Fruit fly (Drosophila melanogaster): ENCODE data around the gene CG12155.

The CG12155 gene

dm6 chrX:7699584-7700238 is 28.8 kb upstream of the CG12155 start:
- TF ChIP-seq bab1 (GFP tag; optimal IDR thresholded peaks at IDR 0.05) (no peak), tj (GFP tag; optimal IDR thresholded peaks at IDR 0.05) (peak; percentile 62), Mnt (GFP tag; optimal IDR thresholded peaks at IDR 0.05) (peak; percentile 36), cic (GFP tag; optimal IDR thresholded peaks at IDR 0.05) (peak; percentile 62), cnc (optimal IDR thresholded peaks at IDR 0.05) (no peak), ovo (GFP tag; optimal IDR thresholded peaks at IDR 0.05) (peak; percentile 29), kay (GFP tag; ENCODE audit: borderline replicate concordance) (peak; percentile 93)

dm6 chrX:7700239-7700793 is 28.2 kb upstream of the CG12155 start:
- peak; percentile 84 for TF ChIP-seq toe (GFP tag; optimal IDR thresholded peaks at IDR 0.05)
- TF ChIP-seq CG33017 (tag; optimal IDR thresholded peaks at IDR 0.05): peak; percentile 89
- peak; percentile 84 for TF ChIP-seq CG7045 (GFP tag; optimal IDR thresholded peaks at IDR 0.05)
- peak; percentile 91 for TF ChIP-seq CG12768 (GFP tag; optimal IDR thresholded peaks at IDR 0.05)
- peak; percentile 90 for TF ChIP-seq CG1620 (GFP tag; optimal IDR thresholded peaks at IDR 0.05)
- peak; percentile 83 for TF ChIP-seq Clk (GFP tag; optimal IDR thresholded peaks at IDR 0.05)
- TF ChIP-seq ovo (GFP tag; optimal IDR thresholded peaks at IDR 0.05): peak; percentile 12
- peak; percentile 81 for TF ChIP-seq Mnt (GFP tag; optimal IDR thresholded peaks at IDR 0.05)
- peak; percentile 84 for TF ChIP-seq pad (GFP tag; optimal IDR thresholded peaks at IDR 0.05)
- peak; percentile 74 for TF ChIP-seq tj (GFP tag; optimal IDR thresholded peaks at IDR 0.05)
- TF ChIP-seq cic (GFP tag; optimal IDR thresholded peaks at IDR 0.05): peak; percentile 48
- TF ChIP-seq bab1 (GFP tag; optimal IDR thresholded peaks at IDR 0.05): peak; percentile 87
- peak; percentile 86 for TF ChIP-seq Crg-1 (GFP tag; optimal IDR thresholded peaks at IDR 0.05)
- TF ChIP-seq cnc (optimal IDR thresholded peaks at IDR 0.05): no peak
- TF ChIP-seq CG11617 (GFP tag; optimal IDR thresholded peaks at IDR 0.05): peak; percentile 52
- no peak for TF ChIP-seq kay (GFP tag; ENCODE audit: borderline replicate concordance)
- peak; percentile 95 for TF ChIP-seq CG7101 (tag; optimal IDR thresholded peaks at IDR 0.05)
- TF ChIP-seq Hr96 (GFP tag; optimal IDR thresholded peaks at IDR 0.05): peak; percentile 82
- TF ChIP-seq CG14711 (tag; optimal IDR thresholded peaks at IDR 0.05): peak; percentile 90
- TF ChIP-seq CG5204 (GFP tag; optimal IDR thresholded peaks at IDR 0.05): peak; percentile 91

dm6 chrX:7701282-7702078 is 27.1 kb upstream of the CG12155 start:
- TF ChIP-seq CG14711 (tag; optimal IDR thresholded peaks at IDR 0.05) (peak; percentile 40), tj (GFP tag; optimal IDR thresholded peaks at IDR 0.05) (peak; percentile 26), toe (GFP tag; optimal IDR thresholded peaks at IDR 0.05) (no peak), cnc (optimal IDR thresholded peaks at IDR 0.05) (no peak), ovo (GFP tag; optimal IDR thresholded peaks at IDR 0.05) (peak; percentile 21), kay (GFP tag; ENCODE audit: borderline replicate concordance) (no peak), Clk (GFP tag; optimal IDR thresholded peaks at IDR 0.05) (no peak), CG5204 (GFP tag; optimal IDR thresholded peaks at IDR 0.05) (no peak), cic (GFP tag; optimal IDR thresholded peaks at IDR 0.05) (peak; percentile 16), CG12768 (GFP tag; optimal IDR thresholded peaks at IDR 0.05) (peak; percentile 31), CG11617 (GFP tag; optimal IDR thresholded peaks at IDR 0.05) (peak; percentile 10), bab1 (GFP tag; optimal IDR thresholded peaks at IDR 0.05) (no peak), pad (GFP tag; optimal IDR thresholded peaks at IDR 0.05) (peak; percentile 41), CG7045 (GFP tag; optimal IDR thresholded peaks at IDR 0.05) (no peak), CG33017 (tag; optimal IDR thresholded peaks at IDR 0.05) (peak; percentile 43), CG7101 (tag; optimal IDR thresholded peaks at IDR 0.05) (peak; percentile 69), Hr96 (GFP tag; optimal IDR thresholded peaks at IDR 0.05) (no peak), Mnt (GFP tag; optimal IDR thresholded peaks at IDR 0.05) (peak; percentile 15), Crg-1 (GFP tag; optimal IDR thresholded peaks at IDR 0.05) (no peak), CG1620 (GFP tag; optimal IDR thresholded peaks at IDR 0.05) (peak; percentile 20)

- peak; percentile 74 for TF ChIP-seq tj (GFP tag; optimal IDR thresholded peaks at IDR 0.05)
- peak; percentile 55 for TF ChIP-seq CG7101 (tag; optimal IDR thresholded peaks at IDR 0.05)
- TF ChIP-seq Mnt (GFP tag; optimal IDR thresholded peaks at IDR 0.05): peak; percentile 85
- TF ChIP-seq Hr96 (GFP tag; optimal IDR thresholded peaks at IDR 0.05): peak; percentile 30
- TF ChIP-seq CG7045 (GFP tag; optimal IDR thresholded peaks at IDR 0.05): no peak
- TF ChIP-seq ovo (GFP tag; optimal IDR thresholded peaks at IDR 0.05): peak; percentile 28
- peak; percentile 79 for TF ChIP-seq cic (GFP tag; optimal IDR thresholded peaks at IDR 0.05)
- TF ChIP-seq pad (GFP tag; optimal IDR thresholded peaks at IDR 0.05): peak; percentile 33
- peak; percentile 4 for TF ChIP-seq Crg-1 (GFP tag; optimal IDR thresholded peaks at IDR 0.05)
- no peak for TF ChIP-seq kay (GFP tag; ENCODE audit: borderline replicate concordance)
- TF ChIP-seq CG1620 (GFP tag; optimal IDR thresholded peaks at IDR 0.05): peak; percentile 43
These were observed 26.2 kb upstream of the CG12155 start for dm6 chrX:7702160-7702907.

Measured in whole organism, adult.